Fruit fly (Drosophila melanogaster) whole organism, embryonic: ENCODE data around the gene Pp2A-29B.

Experiments used
- Atf6 ChIP-seq: fragments of 200-800 bp; sonication (Bioruptor generic); IDR thresholded peaks from 2 replicates; pipeline ENCODE4 v1.3.6; 2022; ENCODE audit warnings: missing biosample characterization, missing genetic modification characterization
- CG10209 ChIP-seq: fragments of 200-800 bp; sonication (Bioruptor generic); optimal IDR thresholded peaks from 3 replicates; lab custom pipeline; 2017; ENCODE audit warnings: missing biosample characterization, mild to moderate bottlenecking, missing genetic modification characterization, missing genetic modification reagents
- CG12299 ChIP-seq: fragments of 200-800 bp; sonication (Bioruptor generic); optimal IDR thresholded peaks from 2 replicates; lab custom pipeline; 2018; ENCODE audit warnings: missing biosample characterization, mild to moderate bottlenecking, missing genetic modification characterization
- CG12391 ChIP-seq: fragments of 200-800 bp; sonication (Bioruptor generic); optimal IDR thresholded peaks from 3 replicates; lab custom pipeline; 2018; ENCODE audit warnings: missing biosample characterization, mild to moderate bottlenecking, missing genetic modification characterization, moderate library complexity
- CG12942 ChIP-seq: fragments of 200-800 bp; sonication (Bioruptor generic); optimal IDR thresholded peaks from 3 replicates; lab custom pipeline; 2016; ENCODE audit warnings: missing biosample characterization, missing genetic modification characterization
- CG13424 ChIP-seq: fragments of 200-800 bp; sonication (Bioruptor generic); optimal IDR thresholded peaks from 2 replicates; lab custom pipeline; 2019; ENCODE audit warnings: missing biosample characterization, mild to moderate bottlenecking, missing genetic modification characterization, moderate library complexity
- CG15011 ChIP-seq: fragments of 200-800 bp; sonication (Bioruptor generic); optimal IDR thresholded peaks from 3 replicates; lab custom pipeline; 2018; ENCODE audit warnings: missing biosample characterization, mild to moderate bottlenecking, missing genetic modification characterization
- CG1647 ChIP-seq: fragments of 200-800 bp; sonication (Bioruptor generic); optimal IDR thresholded peaks from 3 replicates; lab custom pipeline; 2016; ENCODE audit warnings: missing biosample characterization, missing genetic modification characterization
- CG18262 ChIP-seq: fragments of 200-800 bp; optimal IDR thresholded peaks from 3 replicates; lab custom pipeline; 2019; ENCODE audit warnings: missing biosample characterization, mild to moderate bottlenecking, missing genetic modification characterization, moderate library complexity
- CG33557 ChIP-seq: fragments of 200-800 bp; sonication (Bioruptor generic); optimal IDR thresholded peaks from 2 replicates; lab custom pipeline; 2019; ENCODE audit warnings: missing biosample characterization, mild to moderate bottlenecking, missing genetic modification characterization, moderate library complexity
- CG4282 ChIP-seq: fragments of 200-800 bp; sonication (Bioruptor generic); optimal IDR thresholded peaks from 2 replicates; lab custom pipeline; 2016; ENCODE audit warnings: missing biosample characterization, missing genetic modification characterization
- CG43689 ChIP-seq: fragments of 200-800 bp; sonication (Bioruptor generic); IDR thresholded peaks from 2 replicates; pipeline ENCODE4 v1.3.6; 2022; ENCODE audit warnings: missing biosample characterization, missing genetic modification characterization
- CG4730 ChIP-seq: fragments of 200-800 bp; sonication (Bioruptor generic); IDR thresholded peaks from 2 replicates; pipeline ENCODE4 v1.3.6; 2022; ENCODE audit warnings: missing biosample characterization, missing genetic modification characterization
- CG5953 ChIP-seq: fragments of 200-800 bp; sonication (Bioruptor generic); IDR thresholded peaks from 2 replicates; pipeline ENCODE4 v1.3.6; 2022; ENCODE audit warnings: missing biosample characterization, missing genetic modification characterization
- CG6683 ChIP-seq: fragments of 200-800 bp; sonication (Bioruptor generic); optimal IDR thresholded peaks from 2 replicates; lab custom pipeline; 2017; ENCODE audit warnings: missing biosample characterization, mild to moderate bottlenecking, missing genetic modification characterization, missing genetic modification reagents
- CG6765 ChIP-seq: fragments of 200-800 bp; sonication (Bioruptor generic); optimal IDR thresholded peaks from 3 replicates; lab custom pipeline; 2017; ENCODE audit warnings: missing biosample characterization, mild to moderate bottlenecking, missing genetic modification characterization
- CG7987 ChIP-seq: fragments of 200-800 bp; sonication (Bioruptor generic); optimal IDR thresholded peaks from 2 replicates; lab custom pipeline; 2018; ENCODE audit warnings: missing biosample characterization, mild to moderate bottlenecking, missing genetic modification characterization, moderate library complexity
- CkIIα-i1 ChIP-seq: fragments of 200-800 bp; sonication (Bioruptor generic); IDR thresholded peaks from 2 replicates; pipeline ENCODE4 v1.3.6; 2022; ENCODE audit warnings: missing biosample characterization, missing genetic modification characterization
- D19A ChIP-seq: fragments of 200-800 bp; optimal IDR thresholded peaks from 3 replicates; lab custom pipeline; 2019; ENCODE audit warnings: missing biosample characterization, mild to moderate bottlenecking, missing genetic modification characterization, moderate library complexity
- Drgx ChIP-seq: fragments of 200-800 bp; sonication (Bioruptor generic); IDR thresholded peaks from 2 replicates; pipeline ENCODE4 v1.3.6; 2022; ENCODE audit warnings: missing biosample characterization, missing genetic modification characterization
- Ets65A ChIP-seq: fragments of 200-800 bp; sonication (Bioruptor generic); peaks from one replicate; lab custom pipeline; 2016; ENCODE audit warnings: missing biosample characterization, missing genetic modification characterization
- Lhr ChIP-seq: fragments of 200-800 bp; sonication (Bioruptor generic); optimal IDR thresholded peaks from 3 replicates; lab custom pipeline; 2017; ENCODE audit warnings: mild to moderate bottlenecking, missing biosample characterization, missing genetic modification reagents, missing genetic modification characterization
- MESR4 ChIP-seq: fragments of 200-800 bp; sonication (Bioruptor generic); optimal IDR thresholded peaks from 2 replicates; lab custom pipeline; 2018; ENCODE audit warnings: missing biosample characterization, mild to moderate bottlenecking, missing genetic modification characterization, moderate library complexity
- MTF-1 ChIP-seq: fragments of 200-800 bp; sonication (Bioruptor generic); optimal IDR thresholded peaks from 2 replicates; lab custom pipeline; 2018; ENCODE audit warnings: missing biosample characterization, mild to moderate bottlenecking, missing genetic modification characterization, borderline replicate concordance
- Meics ChIP-seq: fragments of 200-800 bp; sonication (Bioruptor generic); optimal IDR thresholded peaks from 2 replicates; lab custom pipeline; 2017; ENCODE audit warnings: missing biosample characterization, mild to moderate bottlenecking, missing genetic modification characterization
- NfI ChIP-seq: fragments of 200-800 bp; sonication (Bioruptor generic); optimal IDR thresholded peaks from 3 replicates; lab custom pipeline; 2018; ENCODE audit warnings: missing biosample characterization, mild to moderate bottlenecking, missing genetic modification characterization, moderate library complexity
- Poxn ChIP-seq: fragments of 200-800 bp; sonication (Bioruptor generic); IDR thresholded peaks from 2 replicates; pipeline ENCODE4 v1.3.6; 2022; ENCODE audit warnings: missing biosample characterization, missing genetic modification characterization
- Sox100B ChIP-seq: fragments of 200-800 bp; sonication (Bioruptor generic); optimal IDR thresholded peaks from 3 replicates; lab custom pipeline; 2018; ENCODE audit warnings: missing biosample characterization, mild to moderate bottlenecking, missing genetic modification characterization
- Sox102F ChIP-seq: fragments of 200-800 bp; sonication (Bioruptor generic); optimal IDR thresholded peaks from 2 replicates; lab custom pipeline; 2018; ENCODE audit warnings: missing biosample characterization, mild to moderate bottlenecking, missing genetic modification characterization, moderate library complexity
- Sry-δ ChIP-seq: fragments of 200-800 bp; sonication (Bioruptor generic); optimal IDR thresholded peaks from 2 replicates; lab custom pipeline; 2016; ENCODE audit warnings: missing biosample characterization, missing genetic modification characterization
- Stat92E ChIP-seq, 3 experiments: fragments of >200 bp in 2 of 3; fragments of 200-800 bp in 1 of 3; sonication (Bioruptor generic) in 1 of 3; optimal IDR thresholded peaks; 2 replicates each; lab custom pipeline; 2017 to 2019; ENCODE audit warnings: missing biosample characterization in 3 of 3, missing genetic modification characterization in 3 of 3, mild to moderate bottlenecking in 1 of 3, moderate library complexity in 1 of 3
- Tbp ChIP-seq: fragments of >200 bp; optimal IDR thresholded peaks from 2 replicates; lab custom pipeline; 2018; ENCODE audit warnings: missing biosample characterization, missing genetic modification characterization
- Trl ChIP-seq, 3 experiments: fragments of >200 bp in 2 of 3; fragments of 200-800 bp in 1 of 3; sonication (Bioruptor generic) in 1 of 3; optimal IDR thresholded peaks; 2 replicates in 1 of 3; 3 replicates in 2 of 3; lab custom pipeline; 2016 to 2017; ENCODE audit warnings: missing biosample characterization in 1 of 3, missing genetic modification characterization in 1 of 3
- abd-A ChIP-seq: fragments of 200-800 bp; sonication (Bioruptor generic); optimal IDR thresholded peaks from 3 replicates; lab custom pipeline; 2019; ENCODE audit warnings: missing biosample characterization, mild to moderate bottlenecking, missing genetic modification characterization, moderate library complexity
- az2 ChIP-seq: fragments of 200-800 bp; sonication (Bioruptor generic); optimal IDR thresholded peaks from 3 replicates; lab custom pipeline; 2016; ENCODE audit warnings: missing biosample characterization, missing genetic modification characterization
- br ChIP-seq: fragments of >200 bp; optimal IDR thresholded peaks from 2 replicates; lab custom pipeline; 2017
- chif ChIP-seq, 2 experiments: fragments of 200-800 bp; sonication (Bioruptor generic); optimal IDR thresholded peaks; 3 replicates each; lab custom pipeline; 2016; ENCODE audit warnings: missing biosample characterization in 2 of 2, missing genetic modification characterization in 2 of 2
- dmrt99B ChIP-seq: fragments of 200-800 bp; sonication (Bioruptor generic); optimal IDR thresholded peaks from 2 replicates; lab custom pipeline; 2018; ENCODE audit warnings: missing biosample characterization, mild to moderate bottlenecking, missing genetic modification characterization, moderate library complexity
- emc ChIP-seq: fragments of 200-800 bp; sonication (Bioruptor generic); optimal IDR thresholded peaks from 2 replicates; lab custom pipeline; 2016; ENCODE audit warnings: missing biosample characterization, missing genetic modification characterization
- gcm ChIP-seq: fragments of 200-800 bp; sonication (Bioruptor generic); optimal IDR thresholded peaks from 2 replicates; lab custom pipeline; 2019; ENCODE audit warnings: missing biosample characterization, mild to moderate bottlenecking, missing genetic modification characterization, moderate library complexity
- hbn ChIP-seq: fragments of 200-800 bp; sonication (Bioruptor generic); IDR thresholded peaks from 2 replicates; pipeline ENCODE4 v1.3.6; 2022; ENCODE audit warnings: missing biosample characterization, missing genetic modification characterization; ENCODE audit not compliant: partially characterized antibody
- hth ChIP-seq: fragments of >200 bp; optimal IDR thresholded peaks from 2 replicates; lab custom pipeline; 2017; ENCODE audit warnings: inconsistent platforms
- org-1 ChIP-seq: fragments of 200-800 bp; sonication (Bioruptor generic); optimal IDR thresholded peaks from 2 replicates; lab custom pipeline; 2017; ENCODE audit warnings: missing biosample characterization, missing genetic modification characterization
- phol ChIP-seq: fragments of 200-800 bp; sonication (Bioruptor generic); optimal IDR thresholded peaks from 3 replicates; lab custom pipeline; 2018; ENCODE audit warnings: missing biosample characterization, mild to moderate bottlenecking, missing genetic modification characterization, moderate library complexity
- pros ChIP-seq: fragments of 200-800 bp; sonication (Bioruptor generic); optimal IDR thresholded peaks from 3 replicates; lab custom pipeline; 2019; ENCODE audit warnings: missing biosample characterization, mild to moderate bottlenecking, missing genetic modification characterization, moderate library complexity
- sqz ChIP-seq: fragments of 200-800 bp; sonication (Bioruptor generic); optimal IDR thresholded peaks from 3 replicates; lab custom pipeline; 2018; ENCODE audit warnings: missing biosample characterization, mild to moderate bottlenecking, missing genetic modification characterization
- toy ChIP-seq: fragments of 200-800 bp; sonication (Bioruptor generic); IDR thresholded peaks from 2 replicates; pipeline ENCODE4 v1.3.6; 2022; ENCODE audit warnings: missing biosample characterization, missing genetic modification characterization
- trem ChIP-seq: fragments of 200-800 bp; optimal IDR thresholded peaks from 3 replicates; lab custom pipeline; 2019; ENCODE audit warnings: missing biosample characterization, mild to moderate bottlenecking, missing genetic modification characterization, moderate library complexity
- zen ChIP-seq: fragments of 200-800 bp; sonication (Bioruptor generic); optimal IDR thresholded peaks from 3 replicates; lab custom pipeline; 2018; ENCODE audit warnings: missing biosample characterization, mild to moderate bottlenecking, missing genetic modification characterization, moderate library complexity
- zf30C ChIP-seq: fragments of 200-800 bp; sonication (Bioruptor generic); optimal IDR thresholded peaks from 3 replicates; lab custom pipeline; 2018; ENCODE audit warnings: missing biosample characterization, mild to moderate bottlenecking, missing genetic modification characterization

Pp2A-29B gene

DNA sequence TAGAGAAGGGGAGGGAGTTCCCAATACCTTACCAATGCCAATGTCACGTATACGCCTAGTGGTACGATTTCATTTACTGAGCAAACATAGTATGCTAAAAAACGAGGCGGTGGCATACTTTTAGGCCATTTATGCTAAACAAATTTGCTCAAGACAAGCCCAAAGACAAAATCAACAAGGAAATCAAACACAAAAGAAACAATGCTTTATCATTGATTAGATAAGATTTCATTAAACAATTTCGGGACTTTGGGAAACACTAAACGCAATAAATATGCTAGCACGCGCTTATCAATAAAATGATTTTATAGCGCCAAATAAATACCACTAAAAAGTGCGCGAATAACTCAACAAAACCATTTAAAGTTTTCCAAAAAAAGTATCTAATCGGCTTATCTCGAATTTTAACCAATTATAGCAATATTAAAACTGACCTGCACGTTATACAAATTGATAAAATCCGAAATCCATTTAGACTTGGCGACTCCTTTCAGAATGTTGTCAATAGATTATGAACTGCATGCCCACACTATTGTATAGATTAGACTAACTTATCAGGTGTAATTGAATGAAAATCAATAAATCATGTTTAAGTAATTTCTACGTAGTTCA is 15.2 kb upstream of the Pp2A-29B start (continued):
- TF ChIP-seq CG4282 (GFP tag; lab: Kevin White, UChicago), result no peak
- TF ChIP-seq Atf6 (GFP tag; lab: Robert Waterston, UW), result peak; percentile 76
- TF ChIP-seq MTF-1 (GFP tag; lab: Kevin White, UChicago), result peak; percentile 41
- peak; percentile 25 for TF ChIP-seq dmrt99B (tag; lab: Kevin White, UChicago)
- TF ChIP-seq trem (tag; lab: Kevin White, UChicago), result no peak
- no peak for TF ChIP-seq emc
- no peak for TF ChIP-seq toy (GFP tag; lab: Robert Waterston, UW)
- TF ChIP-seq CG6765 (GFP tag; lab: Kevin White, UChicago), result peak; percentile 26
- no peak for TF ChIP-seq pros
- TF ChIP-seq Tbp (GFP tag; lab: Kevin White, UChicago), result no peak
- TF ChIP-seq br (lab: Kevin White, UChicago), result no peak
- no peak for TF ChIP-seq CkIIα-i1 (GFP tag; lab: Robert Waterston, UW)
- TF ChIP-seq Trl (optimal IDR thresholded peaks at IDR 0.05; lab: Kevin White, UChicago), result no peak
- peak; percentile 8 for TF ChIP-seq Trl (GFP tag; optimal IDR thresholded peaks at IDR 0.05; lab: Kevin White, UChicago)
- TF ChIP-seq Meics (GFP tag; lab: Kevin White, UChicago), result peak; percentile 58
- peak; percentile 44 for TF ChIP-seq CG7987 (GFP tag; lab: Kevin White, UChicago)
- TF ChIP-seq CG12299 (tag; lab: Kevin White, UChicago), result no peak
- peak; percentile 21 for TF ChIP-seq CG12391
- no peak for TF ChIP-seq zf30C (GFP tag; lab: Kevin White, UChicago)
- TF ChIP-seq CG12942 (GFP tag; lab: Kevin White, UChicago), result no peak
- TF ChIP-seq phol (tag; lab: Kevin White, UChicago), result no peak
- TF ChIP-seq Ets65A (GFP tag; lab: Kevin White, UChicago), result no peak
- TF ChIP-seq Poxn, result no peak
- TF ChIP-seq CG5953, result no peak
- TF ChIP-seq Lhr (GFP tag; lab: Kevin White, UChicago), result no peak
- peak; percentile 8 for TF ChIP-seq Sox100B (GFP tag; lab: Kevin White, UChicago)
- peak; percentile 2 for TF ChIP-seq CG6683 (GFP tag; lab: Kevin White, UChicago)
- no peak for TF ChIP-seq hth
- TF ChIP-seq abd-A (tag; lab: Kevin White, UChicago), result no peak
- peak; percentile 2 for TF ChIP-seq NfI
- TF ChIP-seq CG18262, result no peak
- peak; percentile 14 for TF ChIP-seq gcm
- no peak for TF ChIP-seq hbn (GFP tag; lab: Robert Waterston, UW)
- peak; percentile 42 for TF ChIP-seq Sox102F (GFP tag; lab: Kevin White, UChicago)
- TF ChIP-seq org-1 (GFP tag; lab: Kevin White, UChicago), result peak; percentile 22
- no peak for TF ChIP-seq Stat92E (GFP tag; optimal IDR thresholded peaks at IDR 0.05; lab: Kevin White, UChicago)
- TF ChIP-seq CG15011 (GFP tag; lab: Kevin White, UChicago), result peak; percentile 47
- no peak for TF ChIP-seq CG1647 (GFP tag; lab: Kevin White, UChicago)
- TF ChIP-seq CG10209 (GFP tag; lab: Kevin White, UChicago), result peak; percentile 31
- no peak for TF ChIP-seq CG33557
- TF ChIP-seq CG4730 (GFP tag; lab: Robert Waterston, UW), result peak; percentile 6; the same call in 1 of the 2 replicates
- TF ChIP-seq zen (tag; lab: Kevin White, UChicago), result no peak
- peak; percentile 31 for TF ChIP-seq CG13424
- TF ChIP-seq chif (GFP tag; optimal IDR thresholded peaks at IDR 0.05; lab: Kevin White, UChicago), result peak in 1 of 2 experiments; percentile 11
- TF ChIP-seq az2, result no peak
- TF ChIP-seq sqz, result no peak
- no peak for TF ChIP-seq Sry-δ (GFP tag; lab: Kevin White, UChicago)
- TF ChIP-seq Drgx, result no peak
- TF ChIP-seq MESR4 (GFP tag; lab: Kevin White, UChicago), result no peak
- no peak for TF ChIP-seq CG43689 (GFP tag; lab: Robert Waterston, UW)
- no peak for TF ChIP-seq D19A (tag; lab: Kevin White, UChicago)
